Fruit fly (Drosophila melanogaster) S2 (cell line): ENCODE results near the gene CG2162.

Experiments used
- CG8478 ChIP-seq: fragments of >200 bp; optimal IDR thresholded peaks from 2 replicates; lab custom pipeline; 2018
- CTCF ChIP-seq, 2 experiments: fragments of >200 bp; optimal IDR thresholded peaks; 2 replicates each; lab custom pipeline; 2018

The CG2162 gene

DNA sequence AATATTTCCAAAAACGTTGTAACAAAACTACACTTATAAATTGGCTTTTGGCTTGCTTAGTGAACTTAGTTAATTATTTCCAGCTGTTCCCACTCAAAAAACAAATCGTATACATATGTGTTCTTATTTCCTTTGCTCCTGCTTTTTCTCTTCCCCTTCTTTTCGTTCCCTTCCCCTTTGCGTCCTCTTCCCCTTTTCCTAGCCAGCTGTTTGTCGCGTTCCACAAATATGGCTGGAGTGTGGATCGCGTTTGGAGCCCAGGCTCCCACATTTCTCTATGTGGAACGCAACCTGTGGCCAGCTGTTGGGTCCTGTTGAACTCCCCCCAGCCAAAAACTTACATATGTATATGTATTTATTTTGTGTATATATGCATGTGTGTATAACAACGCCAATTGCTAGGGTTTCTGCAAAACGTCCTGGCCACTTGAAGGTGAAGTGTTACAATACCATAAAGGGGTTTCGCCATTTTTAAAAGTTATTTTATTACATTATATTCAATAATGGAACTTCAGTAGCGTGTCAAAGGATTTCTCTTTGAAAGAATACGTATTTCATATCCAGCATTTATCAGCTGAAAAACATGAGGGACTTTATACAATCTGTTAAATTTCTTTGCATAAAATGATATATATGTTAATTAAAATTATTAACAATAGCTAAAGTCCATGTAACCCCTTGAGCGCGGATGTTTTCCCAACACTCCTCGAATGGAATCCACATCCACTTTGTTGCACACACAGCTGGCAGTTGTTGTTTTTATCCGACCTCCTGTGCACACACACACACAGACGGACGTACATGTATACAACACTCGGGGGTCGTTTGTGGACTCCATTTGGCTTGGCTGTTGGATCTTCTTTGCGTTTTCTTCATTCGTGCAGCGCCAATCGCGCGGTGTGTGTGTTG, 36.9 kb downstream of the CG2162 start:
- TF ChIP-seq CG8478 (lab: Kevin White, UChicago) (no peak), CTCF (optimal IDR thresholded peaks at IDR 0.05; lab: Kevin White, UChicago) (no peak)

DNA sequence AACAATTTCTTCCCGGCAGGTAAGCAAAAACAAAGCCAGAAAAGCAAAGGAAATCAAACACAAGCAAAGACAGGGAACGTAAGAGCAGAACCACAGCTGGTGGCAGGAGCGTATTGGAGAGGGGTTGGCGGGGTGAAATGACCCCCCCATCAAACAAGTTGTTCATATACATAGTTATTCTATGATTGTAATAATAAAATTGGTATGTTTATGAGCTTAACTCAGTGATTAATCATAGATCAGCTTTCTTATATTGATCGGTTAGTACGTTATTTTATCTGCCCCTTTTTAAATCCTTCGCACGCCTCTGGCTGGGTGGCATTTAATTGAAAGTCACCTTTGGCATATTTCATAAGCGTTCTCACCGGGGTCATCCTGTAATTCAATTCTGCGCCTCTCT, 38.5 kb downstream of the CG2162 start:
- TF ChIP-seq CG8478 (lab: Kevin White, UChicago) = no peak

dm6 chr3L:3074380-3074779, 39.4 kb downstream of the CG2162 start:
- TF ChIP-seq CTCF (optimal IDR thresholded peaks at IDR 0.05; lab: Kevin White, UChicago) (no peak), CG8478 (lab: Kevin White, UChicago) (no peak)

dm6 chr3L:3074805-3075204, 39.8 kb downstream of the CG2162 start:
- TF ChIP-seq CG8478 (lab: Kevin White, UChicago) = no peak

dm6 chr3L:3076954-3077353, 42.0 kb downstream of the CG2162 start:
- TF ChIP-seq CG8478 (lab: Kevin White, UChicago) = no peak
- no peak for TF ChIP-seq CTCF (optimal IDR thresholded peaks at IDR 0.05; lab: Kevin White, UChicago)

DNA sequence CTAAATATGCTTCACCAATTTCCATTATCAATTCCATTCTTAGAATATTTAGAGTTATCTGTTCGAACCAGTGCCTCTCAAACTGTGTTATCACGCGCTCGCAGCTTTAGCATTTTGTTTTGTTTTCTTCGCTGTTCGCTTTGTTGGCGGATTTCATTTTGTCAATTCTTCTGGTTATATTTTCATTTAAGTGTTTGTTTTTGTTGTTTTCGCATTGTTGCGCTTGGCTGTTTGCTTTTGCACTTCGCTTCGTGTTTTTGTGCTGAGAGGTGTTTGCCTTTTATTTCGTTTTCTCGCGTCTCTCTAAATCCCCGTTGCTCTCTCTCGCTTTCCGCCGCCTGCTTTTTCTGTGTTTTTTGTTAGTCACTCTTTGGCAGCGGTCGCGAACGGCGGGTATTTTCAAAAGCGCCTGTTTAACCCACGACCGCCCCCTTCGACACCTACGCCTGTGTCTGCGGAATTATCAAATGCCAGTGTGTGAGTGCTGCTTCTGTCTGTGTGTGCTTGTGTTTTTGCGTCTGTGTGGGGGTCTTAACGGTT, 42.6 kb downstream of the CG2162 start:
- no peak for TF ChIP-seq CG8478 (lab: Kevin White, UChicago)
- no peak for TF ChIP-seq CTCF (optimal IDR thresholded peaks at IDR 0.05; lab: Kevin White, UChicago)

dm6 chr3L:3078398-3079155, 43.6 kb downstream of the CG2162 start:
- TF ChIP-seq CTCF (optimal IDR thresholded peaks at IDR 0.05; lab: Kevin White, UChicago) (no peak), CG8478 (lab: Kevin White, UChicago) (no peak)

DNA sequence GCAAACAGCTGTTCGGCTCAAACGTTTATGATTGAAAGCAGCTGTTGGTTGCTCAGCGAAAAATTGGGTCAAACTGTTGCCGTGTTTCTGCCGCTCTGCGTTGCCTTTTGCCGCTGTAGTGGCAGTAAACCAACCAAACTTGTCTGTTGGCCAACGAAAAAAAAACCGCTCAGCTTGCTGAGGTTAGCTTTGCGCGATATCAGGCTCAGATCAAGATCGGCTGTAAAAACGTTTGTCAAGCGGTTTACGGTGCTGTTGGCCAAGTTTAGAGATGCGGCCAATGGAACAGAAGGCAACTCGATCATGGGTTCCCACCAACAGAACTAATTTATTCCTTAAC, 44.1 kb downstream of the CG2162 start:
- TF ChIP-seq CTCF (optimal IDR thresholded peaks at IDR 0.05; lab: Kevin White, UChicago) (no peak), CG8478 (lab: Kevin White, UChicago) (no peak)

DNA sequence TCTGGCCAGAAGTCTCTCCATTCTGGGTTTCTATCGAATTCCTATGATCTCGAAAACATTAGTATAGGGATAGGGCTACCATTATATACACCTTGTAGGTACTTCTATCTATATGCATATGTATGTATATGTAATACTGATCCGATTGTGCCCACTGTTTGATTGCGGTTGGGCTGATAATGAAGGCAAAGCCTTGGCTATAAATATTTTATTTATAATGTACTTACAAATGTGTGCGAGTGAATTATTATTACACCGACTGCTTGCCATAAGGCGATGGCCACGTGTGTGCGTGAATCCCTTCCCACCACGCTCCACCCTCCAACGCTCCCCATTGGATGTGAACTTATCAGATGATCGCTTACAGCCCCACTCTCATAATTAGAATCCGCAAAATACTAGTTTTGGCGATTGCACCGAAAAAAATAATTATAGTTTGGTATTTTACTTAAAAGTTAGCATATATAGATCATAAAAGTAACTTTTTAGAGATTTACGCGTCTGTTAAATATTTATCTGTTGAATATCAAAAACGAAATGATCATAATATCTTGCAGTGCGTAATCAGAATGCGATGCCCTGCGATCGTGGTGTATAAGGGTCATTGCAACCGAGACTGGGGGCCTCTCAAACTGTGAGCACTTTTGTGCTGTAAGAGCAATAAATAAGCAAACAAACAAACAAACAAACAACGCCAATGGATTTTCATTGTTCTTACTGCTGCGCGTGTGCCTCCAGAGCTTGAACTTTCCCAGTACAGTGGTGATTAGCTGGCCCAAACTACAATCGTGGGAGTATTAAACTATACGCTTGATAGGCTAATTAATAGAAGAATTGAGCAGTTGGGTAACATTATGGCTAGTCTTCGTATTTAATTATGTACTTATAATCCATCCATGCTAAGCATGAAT, 45.3 kb downstream of the CG2162 start:
- TF ChIP-seq CTCF (optimal IDR thresholded peaks at IDR 0.05; lab: Kevin White, UChicago) = no peak
- TF ChIP-seq CG8478 (lab: Kevin White, UChicago) = no peak

DNA sequence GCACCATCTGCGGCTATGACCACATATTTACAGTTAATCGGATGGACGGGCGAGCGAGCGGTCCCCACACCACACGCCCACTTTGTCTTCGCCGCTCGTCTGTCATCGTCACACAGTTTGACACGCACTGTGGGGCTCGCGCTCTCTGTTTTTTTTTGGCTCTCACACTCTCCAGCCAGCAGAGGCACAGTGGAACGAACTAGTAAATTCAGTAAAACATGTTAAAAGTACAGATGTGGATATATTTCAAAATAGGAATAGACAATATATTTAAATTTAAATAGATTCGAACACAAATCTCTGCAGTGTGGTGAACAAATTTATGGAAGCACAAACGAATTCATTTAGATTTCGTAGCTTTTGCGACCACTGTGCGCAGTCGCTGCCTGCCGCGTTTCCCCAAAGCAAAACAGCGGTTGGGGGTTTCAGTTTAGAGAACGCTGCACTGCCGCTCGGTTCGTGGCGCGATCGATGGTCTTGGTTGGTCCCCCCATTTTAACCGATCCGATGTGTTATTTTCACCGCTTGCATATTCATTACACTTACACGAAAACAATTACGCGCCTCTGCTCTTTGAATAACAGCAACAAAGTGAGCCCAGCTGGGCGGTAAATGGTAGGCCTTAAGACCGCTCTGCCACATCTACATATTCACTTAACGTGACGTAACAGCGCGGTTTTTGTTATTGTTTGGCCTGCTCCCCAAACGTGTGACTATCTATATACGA, 46.3 kb downstream of the CG2162 start:
- TF ChIP-seq CTCF (optimal IDR thresholded peaks at IDR 0.05; lab: Kevin White, UChicago) = no peak

dm6 chr3L:3081966-3082516, 47.0 kb downstream of the CG2162 start:
- no peak for TF ChIP-seq CG8478 (lab: Kevin White, UChicago)
- no peak for TF ChIP-seq CTCF (optimal IDR thresholded peaks at IDR 0.05; lab: Kevin White, UChicago)

DNA sequence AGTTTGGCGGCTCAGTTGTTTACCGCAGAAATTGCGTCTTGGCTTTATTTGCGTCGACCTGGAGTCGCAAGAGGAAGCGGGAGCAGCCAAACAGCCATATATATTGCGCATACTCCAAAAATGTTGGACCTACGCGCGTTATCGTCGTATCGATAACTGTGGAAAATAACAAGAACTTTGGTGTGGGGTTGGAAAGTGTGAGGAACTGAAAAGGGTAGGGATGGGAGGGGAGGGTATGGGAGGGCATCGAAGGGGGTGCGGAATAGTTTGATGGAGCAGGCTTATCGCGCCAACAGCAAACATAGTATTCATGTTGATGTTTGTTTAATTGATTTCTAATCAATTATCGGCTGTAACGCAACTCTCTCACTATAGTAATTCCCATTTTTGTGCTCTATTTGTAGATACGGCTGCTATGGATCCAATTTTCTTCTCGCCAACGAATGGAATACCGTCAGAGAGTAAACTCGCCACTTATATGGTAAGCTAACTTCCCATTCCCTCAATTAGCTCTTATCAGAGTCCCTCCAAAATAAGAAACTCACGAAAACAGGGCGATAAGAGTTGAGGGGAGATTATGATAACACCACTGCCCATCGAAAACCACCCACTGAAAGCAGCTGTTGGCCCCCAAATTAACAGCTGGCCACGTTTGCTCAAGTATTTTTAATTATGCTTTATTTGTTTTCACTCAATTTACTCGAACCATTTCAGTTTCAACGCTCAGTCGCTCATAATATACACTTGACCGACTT, 48.5 kb downstream of the CG2162 start:
- TF ChIP-seq CTCF (optimal IDR thresholded peaks at IDR 0.05; lab: Kevin White, UChicago) (no peak), CG8478 (lab: Kevin White, UChicago) (no peak)

- TF ChIP-seq CTCF (optimal IDR thresholded peaks at IDR 0.05; lab: Kevin White, UChicago) = no peak
- no peak for TF ChIP-seq CG8478 (lab: Kevin White, UChicago)
Measured at dm6 chr3L:3089012-3089411, 54.0 kb downstream of the CG2162 start.
